Worm (Caenorhabditis elegans): Measurements from ENCODE around the gene ocam-1.

The ocam-1 gene

ce11 chrV:14185438-14185837 lies 17.9 kb upstream of the ocam-1 start, which contains the start of the genes trm-1 and ints-2:
trm-1 (minus strand) TSS chrV:14185612.
ints-2 (plus strand) TSS chrV:14185686.
- no peak for TF ChIP-seq unc-39 (tag; optimal IDR thresholded peaks at IDR 0.05)
- TF ChIP-seq zag-1 (tag; optimal IDR thresholded peaks at IDR 0.05), result peak; percentile 42
- TF ChIP-seq lin-39 (tag; optimal IDR thresholded peaks at IDR 0.05), result no peak
- no peak for TF ChIP-seq ztf-4 (tag; optimal IDR thresholded peaks at IDR 0.05)
- no peak for TF ChIP-seq nhr-12 (tag; optimal IDR thresholded peaks at IDR 0.05)
- TF ChIP-seq crh-2 (tag; optimal IDR thresholded peaks at IDR 0.05), result peak; percentile 64
- TF ChIP-seq nhr-6 (tag; optimal IDR thresholded peaks at IDR 0.05), result no peak
- TF ChIP-seq gmeb-1 (tag; optimal IDR thresholded peaks at IDR 0.05), result peak; percentile 73
- TF ChIP-seq ama-1 (optimal IDR thresholded peaks at IDR 0.05), result peak; percentile 25
- TF ChIP-seq C34F6.9 (tag; optimal IDR thresholded peaks at IDR 0.05), result peak; percentile 86
- peak; percentile 45 for TF ChIP-seq F13H6.1 (tag; optimal IDR thresholded peaks at IDR 0.05)
- TF ChIP-seq nhr-21 (tag; optimal IDR thresholded peaks at IDR 0.05), result no peak
- TF ChIP-seq mbf-1 (tag; optimal IDR thresholded peaks at IDR 0.05), result no peak
- no peak for TF ChIP-seq dmd-4 (tag; optimal IDR thresholded peaks at IDR 0.05)
- TF ChIP-seq nhr-11 (tag; optimal IDR thresholded peaks at IDR 0.05), result no peak
- no peak for TF ChIP-seq skn-1 (tag; optimal IDR thresholded peaks at IDR 0.05)
- TF ChIP-seq ZK546.5 (tag; optimal IDR thresholded peaks at IDR 0.05), result no peak
- peak; percentile 56 for TF ChIP-seq lin-13 (GFP tag; optimal IDR thresholded peaks at IDR 0.05)
- no peak for TF ChIP-seq ceh-82 (tag; optimal IDR thresholded peaks at IDR 0.05)
- no peak for TF ChIP-seq blmp-1 (tag; optimal IDR thresholded peaks at IDR 0.05; ENCODE audit: insufficient read depth)
- TF ChIP-seq nhr-237 (tag; optimal IDR thresholded peaks at IDR 0.05), result no peak
- TF ChIP-seq nhr-23 (tag; optimal IDR thresholded peaks at IDR 0.05), result no peak
- no peak for TF ChIP-seq snpc-4 (tag; optimal IDR thresholded peaks at IDR 0.05)
- no peak for TF ChIP-seq Y55F3AM.14 (GFP tag; optimal IDR thresholded peaks at IDR 0.05)
- TF ChIP-seq ceh-16 (tag; optimal IDR thresholded peaks at IDR 0.05), result no peak
- TF ChIP-seq sma-9 (GFP tag; optimal IDR thresholded peaks at IDR 0.05), result peak; percentile 63
- TF ChIP-seq sma-9 (tag; optimal IDR thresholded peaks at IDR 0.05), result no peak
- peak; percentile 51 for TF ChIP-seq sma-3 (GFP tag; optimal IDR thresholded peaks at IDR 0.05)
- TF ChIP-seq alr-1 (tag; optimal IDR thresholded peaks at IDR 0.05), result no peak
- no peak for TF ChIP-seq peb-1 (tag; optimal IDR thresholded peaks at IDR 0.05)
- peak; percentile 65 for TF ChIP-seq egl-27 (tag; optimal IDR thresholded peaks at IDR 0.05)
- TF ChIP-seq lsy-2 (tag; optimal IDR thresholded peaks at IDR 0.05), result peak; percentile 60 to 80
- TF ChIP-seq nhr-10 (tag; optimal IDR thresholded peaks at IDR 0.05), result peak; percentile 13
- TF ChIP-seq fos-1 (tag; optimal IDR thresholded peaks at IDR 0.05), result peak; percentile 30
- no peak for TF ChIP-seq aly-2 (tag; optimal IDR thresholded peaks at IDR 0.05)
- TF ChIP-seq mdl-1 (tag; optimal IDR thresholded peaks at IDR 0.05), result no peak
- TF ChIP-seq nhr-25 (tag; optimal IDR thresholded peaks at IDR 0.05), result peak; percentile 68
- no peak for TF ChIP-seq elt-1 (tag; optimal IDR thresholded peaks at IDR 0.05)
- no peak for TF ChIP-seq nhr-77 (tag; optimal IDR thresholded peaks at IDR 0.05)
- TF ChIP-seq ztf-1 (GFP tag; conservative IDR thresholded peaks at IDR 0.05), result no peak
- no peak for TF ChIP-seq mab-5 (tag; optimal IDR thresholded peaks at IDR 0.05)
- peak; percentile 82 for TF ChIP-seq unc-55 (GFP tag; optimal IDR thresholded peaks at IDR 0.05)
- no peak for TF ChIP-seq unc-62 (GFP tag; optimal IDR thresholded peaks at IDR 0.05)
- TF ChIP-seq ztf-11 (tag; optimal IDR thresholded peaks at IDR 0.05), result no peak
- TF ChIP-seq sem-4 (tag; optimal IDR thresholded peaks at IDR 0.05), result peak; percentile 22
- TF ChIP-seq R02D3.7 (tag; optimal IDR thresholded peaks at IDR 0.05), result no peak
- peak; percentile 60 for TF ChIP-seq nhr-129 (tag; optimal IDR thresholded peaks at IDR 0.05)
- no peak for TF ChIP-seq elt-3 (tag; optimal IDR thresholded peaks at IDR 0.05)
- no peak for TF ChIP-seq lin-11 (tag; optimal IDR thresholded peaks at IDR 0.05)

All from whole organism, L2 larva.